Worm (Caenorhabditis elegans) whole organism, L4/young adult: Measurements from ENCODE around the gene dpy-20.

Source experiments
- W03F9.2 ChIP-seq: fragments of 150-350 bp; optimal IDR thresholded peaks from 2 replicates; lab custom pipeline; 2014; ENCODE audit warnings: missing biosample characterization, missing genetic modification characterization
- dao-5 ChIP-seq: sonication (generic microtip); optimal IDR thresholded peaks from 2 replicates; lab custom pipeline; 2016; ENCODE audit warnings: missing genotype, missing genetic modification characterization, moderate library complexity, missing compliant biosample characterization

- TF ChIP-seq dao-5 (no peak), W03F9.2 (no peak)
Measured at ce11 chrIV:11673543-11673942, 27.1 kb downstream of the dpy-20 start, which contains the start of gene inx-8.
